Fruit fly (Drosophila melanogaster): ENCODE measurements around the gene CG15747.

The CG15747 gene

DNA sequence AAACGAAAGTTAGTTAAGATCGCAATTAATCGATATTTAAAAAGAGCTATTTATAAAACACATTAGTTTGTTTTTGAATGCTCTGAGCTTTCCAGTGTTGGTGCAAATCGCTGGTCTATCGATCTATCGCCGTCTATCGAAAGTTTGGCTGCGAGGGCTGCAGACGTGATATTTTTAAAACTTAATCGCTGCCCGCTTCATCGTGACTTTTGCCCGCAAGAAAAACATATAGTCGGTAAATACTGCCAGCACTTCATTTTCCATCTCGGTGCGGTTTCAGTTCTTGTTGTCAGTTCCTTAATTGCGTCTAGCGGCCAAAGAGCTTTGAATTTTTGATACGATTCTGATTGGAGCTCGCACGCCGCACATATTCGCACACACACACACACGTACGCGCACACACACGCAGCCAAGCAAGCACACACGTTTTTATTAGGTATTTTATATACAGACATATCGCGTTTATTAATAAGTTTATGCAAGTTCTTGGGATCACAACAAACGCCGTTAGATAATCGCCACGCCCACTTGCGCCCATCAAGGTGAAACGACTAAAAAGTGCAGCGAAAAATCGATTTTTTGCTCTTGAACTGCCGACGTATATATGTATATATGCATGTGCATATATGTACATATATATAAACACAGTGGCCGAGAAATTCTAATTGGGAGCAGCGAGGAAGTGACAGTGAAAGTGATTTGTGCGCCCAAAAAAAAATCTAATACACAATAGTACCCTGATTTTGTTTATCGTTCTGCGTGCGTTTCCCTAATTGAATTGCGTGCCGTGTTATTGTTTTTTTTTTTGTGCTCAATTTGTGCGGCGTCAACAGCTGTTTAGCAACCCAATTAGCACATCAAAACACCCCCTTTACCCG is 32.9 kb downstream of the CG15747 start (continued):
- TF ChIP-seq CG6791 (GFP tag; IDR thresholded peaks at IDR 0.05; ENCODE audit: partially characterized antibody) (peak; percentile 70), gem (tag; optimal IDR thresholded peaks at IDR 0.05) (peak; percentile 14), CG17612 (GFP tag; IDR thresholded peaks at IDR 0.05) (no peak), CG15269 (tag; optimal IDR thresholded peaks at IDR 0.05) (no peak), Lhr (GFP tag; optimal IDR thresholded peaks at IDR 0.05) (no peak), E2f1 (GFP tag; IDR thresholded peaks at IDR 0.05) (no peak), CG7987 (GFP tag; optimal IDR thresholded peaks at IDR 0.05) (no peak), CG4707 (GFP tag; optimal IDR thresholded peaks at IDR 0.05) (no peak), Drgx (GFP tag; IDR thresholded peaks at IDR 0.05) (no peak), CG12104 (GFP tag; optimal IDR thresholded peaks at IDR 0.05) (no peak), maf-S (GFP tag; optimal IDR thresholded peaks at IDR 0.05) (no peak), CG3163 (GFP tag; optimal IDR thresholded peaks at IDR 0.05) (no peak), CTCF (GFP tag; optimal IDR thresholded peaks at IDR 0.05) (peak; percentile 30), croc (GFP tag; conservative IDR thresholded peaks at IDR 0.05) (no peak), so (GFP tag; IDR thresholded peaks at IDR 0.05) (0 out of 3 replicates have a peak, but pooled peaks have one; percentile 49), CG8290 (GFP tag; optimal IDR thresholded peaks at IDR 0.05) (no peak), CG8290 (tag; optimal IDR thresholded peaks at IDR 0.05) (peak in 1 of 2 experiments; percentile 50), CG14667 (GFP tag; IDR thresholded peaks at IDR 0.05) (no peak), CG14860 (GFP tag; IDR thresholded peaks at IDR 0.05; ENCODE audit: partially characterized antibody) (peak; percentile 55), ab (GFP tag; optimal IDR thresholded peaks at IDR 0.05) (no peak), eve (GFP tag; optimal IDR thresholded peaks at IDR 0.05) (peak in 1 of 2 experiments; percentile 76), MBD-R2 (GFP tag; IDR thresholded peaks at IDR 0.05) (peak; percentile 59), gcm (GFP tag; optimal IDR thresholded peaks at IDR 0.05) (no peak), mld (GFP tag; IDR thresholded peaks at IDR 0.05; ENCODE audit: partially characterized antibody) (no peak), nmo (GFP tag; optimal IDR thresholded peaks at IDR 0.05) (peak; percentile 15), CG15479 (GFP tag; optimal IDR thresholded peaks at IDR 0.05) (no peak), Jarid2 (GFP tag; optimal IDR thresholded peaks at IDR 0.05) (no peak), CG18476 (GFP tag; optimal IDR thresholded peaks at IDR 0.05) (no peak), CG10979 (tag; optimal IDR thresholded peaks at IDR 0.05) (no peak), pzg (GFP tag; optimal IDR thresholded peaks at IDR 0.05) (peak; percentile 68), sqz (GFP tag; optimal IDR thresholded peaks at IDR 0.05) (peak; percentile 56), YL-1 (GFP tag; optimal IDR thresholded peaks at IDR 0.05) (peak; percentile 6), Adf1 (GFP tag; IDR thresholded peaks at IDR 0.05) (peak; percentile 19; the same call in 1 of the 2 replicates), Oaz (GFP tag; IDR thresholded peaks at IDR 0.05) (no peak), CG2120 (GFP tag; optimal IDR thresholded peaks at IDR 0.05) (peak; percentile 58), dm (GFP tag; optimal IDR thresholded peaks at IDR 0.05) (peak; percentile 33), NC2β (GFP tag; optimal IDR thresholded peaks at IDR 0.05) (no peak), cas (GFP tag; IDR thresholded peaks at IDR 0.05) (no peak), CG13894 (tag; optimal IDR thresholded peaks at IDR 0.05) (peak; percentile 6), CG3995 (GFP tag; optimal IDR thresholded peaks at IDR 0.05) (peak; percentile 96), Sox102F (GFP tag; optimal IDR thresholded peaks at IDR 0.05) (no peak), CG9609 (GFP tag; optimal IDR thresholded peaks at IDR 0.05) (peak; percentile 36), HmgZ (tag; optimal IDR thresholded peaks at IDR 0.05) (peak; percentile 59), fd102C (GFP tag; optimal IDR thresholded peaks at IDR 0.05) (no peak), CG32767 (GFP tag; IDR thresholded peaks at IDR 0.05) (no peak), CG13624 (GFP tag; optimal IDR thresholded peaks at IDR 0.05) (peak; percentile 40), sr (GFP tag; IDR thresholded peaks at IDR 0.05) (no peak), CG17385 (GFP tag; optimal IDR thresholded peaks at IDR 0.05) (no peak), CG43689 (GFP tag; IDR thresholded peaks at IDR 0.05) (no peak), CG3847 (GFP tag; IDR thresholded peaks at IDR 0.05) (no peak)
